Worm (Caenorhabditis elegans) whole organism, L1 larva: ENCODE data around the gene abts-2.

ENCODE experiments used
- elt-2 ChIP-seq: sonication (generic microtip); optimal IDR thresholded peaks from 2 replicates; lab custom pipeline; 2016; ENCODE audit warnings: missing genetic modification characterization, mild to moderate bottlenecking, inconsistent platforms, missing compliant biosample characterization, missing genetic modification reagents
- ets-5 ChIP-seq: fragments of 200-800 bp; sonication (Bioruptor generic); IDR thresholded peaks from 2 replicates; pipeline ENCODE4 v1.3.6; 2022; ENCODE audit warnings: missing genetic modification characterization, missing compliant biosample characterization
- fos-1 ChIP-seq: fragments of 150-350 bp; optimal IDR thresholded peaks from 2 replicates; lab custom pipeline; 2014; ENCODE audit warnings: missing biosample characterization, missing genetic modification characterization
- snpc-4 ChIP-seq: fragments of 150-350 bp; optimal IDR thresholded peaks from 2 replicates; lab custom pipeline; 2014; ENCODE audit warnings: missing biosample characterization, missing genetic modification characterization
- sox-4 ChIP-seq: sonication (generic microtip); optimal IDR thresholded peaks from 2 replicates; lab custom pipeline; 2016; ENCODE audit warnings: missing genetic modification characterization, missing compliant biosample characterization

DNA sequence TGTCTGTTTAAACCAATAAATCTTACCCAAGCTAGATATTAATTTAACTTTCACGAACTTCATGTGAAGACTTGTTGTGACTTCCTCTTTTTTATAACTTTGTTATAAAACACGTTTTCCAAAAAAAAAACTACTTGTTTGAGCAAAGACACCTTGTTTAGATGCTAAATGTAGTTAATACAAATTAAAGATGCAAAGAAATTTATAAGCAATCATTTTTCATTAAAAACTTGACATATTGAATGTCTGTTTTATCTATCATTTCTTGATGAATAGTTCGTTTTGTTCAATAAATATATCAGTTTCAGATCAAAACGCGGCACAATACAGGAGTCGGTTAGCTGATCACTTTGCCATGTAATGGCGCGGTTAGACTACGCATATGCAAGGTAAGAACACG, 13.3 kb upstream of the abts-2 start, which contains the start of gene frm-3:
- no peak for TF ChIP-seq fos-1 (tag; lab: Kevin White, UChicago)
- no peak for TF ChIP-seq snpc-4
- no peak for TF ChIP-seq elt-2 (tag; lab: Kevin White, UChicago)
- no peak for TF ChIP-seq sox-4 (tag; lab: Kevin White, UChicago)
- no peak for TF ChIP-seq ets-5 (GFP tag; lab: Robert Waterston, UW)
